Worm (Caenorhabditis elegans) whole organism, midembryonic: ENCODE measurements around the gene K08D12.3.

ENCODE experiments used
- cog-1 ChIP-seq: sonication (generic microtip); optimal IDR thresholded peaks from 2 replicates; lab custom pipeline; 2016; ENCODE audit warnings: missing genetic modification characterization, missing compliant biosample characterization
- flt-1 ChIP-seq: fragments of 200-800 bp; sonication (Bioruptor generic); IDR thresholded peaks from 2 replicates; pipeline ENCODE4 v1.3.6; 2022; ENCODE audit warnings: missing genetic modification characterization, missing compliant biosample characterization
- med-1 ChIP-seq: sonication (generic microtip); optimal IDR thresholded peaks from 2 replicates; lab custom pipeline; 2017; ENCODE audit warnings: missing genetic modification characterization, mild to moderate bottlenecking, missing compliant biosample characterization, antibody characterized with exemption, missing genetic modification reagents; ENCODE audit not compliant: insufficient read depth
- ztf-29 ChIP-seq: fragments of 200-800 bp; sonication (Bioruptor generic); IDR thresholded peaks from 2 replicates; pipeline ENCODE4 v1.3.6; 2022; ENCODE audit warnings: missing genetic modification reagents, missing genetic modification characterization, missing compliant biosample characterization

DNA sequence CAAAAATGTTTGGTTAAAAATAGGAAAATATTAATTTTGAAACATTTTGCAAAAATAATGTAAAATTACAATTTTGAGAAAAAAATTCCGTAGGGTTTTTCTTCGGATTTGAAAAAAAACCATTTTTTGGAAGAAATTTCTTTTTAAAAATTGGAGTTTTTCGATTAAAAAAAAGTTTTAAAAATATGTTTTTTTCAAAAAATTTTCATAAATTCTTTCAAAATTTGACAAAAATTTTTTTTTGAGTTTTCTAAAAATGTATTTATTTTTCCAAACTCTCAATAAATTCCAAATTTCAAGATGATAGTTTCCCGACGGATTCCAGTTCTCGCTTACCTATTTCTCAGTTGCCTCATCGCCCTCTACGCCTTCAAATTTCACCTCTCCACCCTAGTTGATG is 10.5 kb upstream of the K08D12.3 start, which contains the start of gene bus-2:
- no peak for TF ChIP-seq flt-1 (GFP tag; lab: Robert Waterston, UW)
- no peak for TF ChIP-seq cog-1 (tag; lab: Kevin White, UChicago)
- TF ChIP-seq ztf-29 (GFP tag; lab: Robert Waterston, UW) = no peak
- TF ChIP-seq med-1 (GFP tag; lab: Kevin White, UChicago) = no peak
